Worm (Caenorhabditis elegans): ENCODE data around the gene unc-68.

unc-68 gene

ce11 chrV:6901943-6902549, 26.8 kb downstream of the unc-68 start:
- no peak for TF ChIP-seq cebp-1 (GFP tag; IDR thresholded peaks at IDR 0.05)
- TF ChIP-seq cebp-1 (tag; optimal IDR thresholded peaks at IDR 0.05), result no peak
- no peak for TF ChIP-seq rec-8 (tag; optimal IDR thresholded peaks at IDR 0.05)
- TF ChIP-seq T26A5.8 (tag; optimal IDR thresholded peaks at IDR 0.05), result no peak
- no peak for TF ChIP-seq pbrm-1 (GFP tag; IDR thresholded peaks at IDR 0.05)
- no peak for TF ChIP-seq hlh-12 (tag; optimal IDR thresholded peaks at IDR 0.05)
- TF ChIP-seq madf-8 (GFP tag; conservative IDR thresholded peaks at IDR 0.05), result no peak
- no peak for TF ChIP-seq attf-5 (GFP tag; optimal IDR thresholded peaks at IDR 0.05)
- TF ChIP-seq Y53G8AR.9 (GFP tag; conservative IDR thresholded peaks at IDR 0.05), result no peak
- no peak for TF ChIP-seq dox-1 (GFP tag; IDR thresholded peaks at IDR 0.05)
- no peak for TF ChIP-seq egl-18 (GFP tag; IDR thresholded peaks at IDR 0.05)

ce11 chrV:6900814-6901592, 27.8 kb downstream of the unc-68 start:
- TF ChIP-seq pha-4 (tag; optimal IDR thresholded peaks at IDR 0.05) (no peak), nhr-80 (tag; optimal IDR thresholded peaks at IDR 0.05) (peak; percentile 54)

DNA sequence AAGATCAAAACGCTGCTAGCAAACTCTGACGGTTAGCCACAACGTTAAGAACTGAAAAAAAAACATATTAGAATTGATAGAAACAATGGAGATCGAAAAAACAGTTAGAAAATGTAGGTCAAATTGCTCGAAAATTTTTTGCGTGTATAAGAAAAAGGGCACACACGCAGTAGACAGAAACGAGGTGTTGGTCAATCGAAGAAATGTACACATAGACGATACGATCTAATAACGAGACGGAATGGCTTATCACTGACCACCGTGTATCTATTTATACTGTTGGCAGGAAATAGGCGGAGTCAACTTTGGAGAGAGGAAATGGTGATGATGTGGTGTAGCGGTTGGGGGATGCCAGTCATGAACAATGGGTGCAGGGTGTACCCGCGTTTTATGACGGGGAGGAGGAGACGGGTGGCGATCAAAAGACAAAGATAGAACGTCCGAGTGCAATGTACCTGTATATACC, 28.6 kb downstream of the unc-68 start, which contains the start of gene odc-1:
Gene odc-1, minus strand, starts transcription at position 51 of the 466 bp plus-strand sequence.
- no peak for TF ChIP-seq B0035.1 (tag; optimal IDR thresholded peaks at IDR 0.05)
- no peak for TF ChIP-seq K11D2.4 (GFP tag; IDR thresholded peaks at IDR 0.05)
- no peak for TF ChIP-seq B0336.3 (GFP tag; IDR thresholded peaks at IDR 0.05)

ce11 chrV:6896700-6897099, 32.1 kb downstream of the unc-68 start, which contains the start of gene K11C4.1:
Gene K11C4.1, plus strand, starts transcription at chrV:6897000.
- TF ChIP-seq athp-1 (tag; optimal IDR thresholded peaks at IDR 0.05) (no peak), dpl-1 (GFP tag; optimal IDR thresholded peaks at IDR 0.05) (no peak), rec-8 (tag; optimal IDR thresholded peaks at IDR 0.05) (no peak), lin-26 (GFP tag; IDR thresholded peaks at IDR 0.05) (no peak), unc-62 (GFP tag; optimal IDR thresholded peaks at IDR 0.05) (no peak), ekl-4 (GFP tag; IDR thresholded peaks at IDR 0.05) (no peak), madf-10 (tag; optimal IDR thresholded peaks at IDR 0.05) (no peak), F55B11.4 (tag; optimal IDR thresholded peaks at IDR 0.05; ENCODE audit: borderline replicate concordance, insufficient read depth) (no peak), ceh-91 (GFP tag; IDR thresholded peaks at IDR 0.05) (no peak), ceh-27 (GFP tag; optimal IDR thresholded peaks at IDR 0.05) (no peak), Y56A3A.18 (GFP tag; IDR thresholded peaks at IDR 0.05) (no peak), zfh-2 (GFP tag; conservative IDR thresholded peaks at IDR 0.05) (no peak), aptf-2 (GFP tag; conservative IDR thresholded peaks at IDR 0.05) (no peak), nhr-179 (tag; optimal IDR thresholded peaks at IDR 0.05) (no peak), hsf-1 (GFP tag; IDR thresholded peaks at IDR 0.05) (no peak)

DNA sequence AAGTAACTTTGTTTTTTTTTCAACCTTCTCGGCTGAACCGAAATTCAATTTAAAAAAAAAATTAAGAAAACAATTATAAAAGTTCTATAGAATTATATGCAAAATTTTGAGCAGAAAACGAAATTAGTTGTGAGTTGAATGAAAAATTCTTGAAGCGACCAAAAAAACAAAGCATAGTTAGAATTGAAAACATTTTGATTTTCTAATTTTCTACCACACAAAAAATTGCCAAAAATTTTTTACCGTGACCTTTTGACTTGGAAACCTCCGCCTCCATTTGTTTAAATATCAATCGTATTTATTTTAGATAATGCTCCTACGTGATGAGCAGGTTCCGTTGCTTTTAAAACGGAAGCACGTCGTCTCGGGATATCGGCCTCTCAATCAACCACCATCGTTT, 34.1 kb downstream of the unc-68 start, which contains the start of gene K11C4.2:
Gene K11C4.2, plus strand, starts transcription at position 301 of the 400 bp plus-strand sequence.
- no peak for TF ChIP-seq F37B4.10 (GFP tag; IDR thresholded peaks at IDR 0.05)
- no peak for TF ChIP-seq F10E7.11 (tag; optimal IDR thresholded peaks at IDR 0.05)
